Fruit fly (Drosophila melanogaster) whole organism: Measurements from ENCODE around the gene Actn3.

Source experiments
- CG8478 ChIP-seq: fragments of >200 bp; optimal IDR thresholded peaks from 2 replicates; lab custom pipeline; 2018; ENCODE audit warnings: inconsistent platforms
- Dll ChIP-seq: fragments of >200 bp; optimal IDR thresholded peaks from 2 replicates; lab custom pipeline; 2017
- pan ChIP-seq: fragments of >200 bp; optimal IDR thresholded peaks from 2 replicates; lab custom pipeline; 2017
- psq ChIP-seq: fragments of >200 bp; optimal IDR thresholded peaks from 2 replicates; lab custom pipeline; 2017
- usp ChIP-seq: fragments of >200 bp; optimal IDR thresholded peaks from 2 replicates; lab custom pipeline; 2017; ENCODE audit warnings: missing biosample characterization, missing genetic modification characterization, mixed read lengths

- TF ChIP-seq pan (lab: Kevin White, UChicago): no peak
- no peak for TF ChIP-seq Dll
- TF ChIP-seq psq (lab: Kevin White, UChicago): no peak
- TF ChIP-seq CG8478 (lab: Kevin White, UChicago): no peak
- TF ChIP-seq usp (GFP tag; lab: Kevin White, UChicago): no peak
Measured at dm6 chr3R:16940520-16940919, 37.1 kb downstream of the Actn3 start.
